Worm (Caenorhabditis elegans): Measurements from ENCODE around the gene grl-17.

Gene grl-17

DNA sequence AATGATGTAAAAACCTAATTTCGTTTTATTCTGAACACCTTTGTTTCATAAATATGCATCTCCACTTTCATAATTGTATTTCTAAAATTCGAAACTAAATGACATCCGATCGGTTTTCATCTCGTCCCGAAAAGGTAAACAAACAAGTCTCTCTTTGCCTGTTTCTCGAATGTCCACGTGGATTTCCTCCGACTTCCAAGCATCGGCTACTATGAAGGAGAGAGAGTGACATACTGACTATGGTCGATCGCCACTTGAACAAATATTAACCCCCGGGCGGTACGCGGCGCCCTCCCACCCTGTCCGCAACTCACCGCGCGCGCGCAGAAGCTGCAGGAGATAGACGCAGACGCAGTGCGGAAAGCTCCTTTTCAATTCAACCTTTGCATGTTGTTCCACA, 12.1 kb upstream of the grl-17 start (continued):
- TF ChIP-seq K09A11.1 (tag; optimal IDR thresholded peaks at IDR 0.05; ENCODE audit: insufficient read depth) (no peak), C08G9.2 (tag; optimal IDR thresholded peaks at IDR 0.05) (no peak), dve-1 (tag; optimal IDR thresholded peaks at IDR 0.05) (no peak), ceh-2 (tag; optimal IDR thresholded peaks at IDR 0.05) (no peak), ztf-16 (tag; optimal IDR thresholded peaks at IDR 0.05) (no peak), T23F11.4 (GFP tag; optimal IDR thresholded peaks at IDR 0.05) (no peak), pag-3 (tag; optimal IDR thresholded peaks at IDR 0.05; ENCODE audit: borderline replicate concordance) (no peak)

DNA sequence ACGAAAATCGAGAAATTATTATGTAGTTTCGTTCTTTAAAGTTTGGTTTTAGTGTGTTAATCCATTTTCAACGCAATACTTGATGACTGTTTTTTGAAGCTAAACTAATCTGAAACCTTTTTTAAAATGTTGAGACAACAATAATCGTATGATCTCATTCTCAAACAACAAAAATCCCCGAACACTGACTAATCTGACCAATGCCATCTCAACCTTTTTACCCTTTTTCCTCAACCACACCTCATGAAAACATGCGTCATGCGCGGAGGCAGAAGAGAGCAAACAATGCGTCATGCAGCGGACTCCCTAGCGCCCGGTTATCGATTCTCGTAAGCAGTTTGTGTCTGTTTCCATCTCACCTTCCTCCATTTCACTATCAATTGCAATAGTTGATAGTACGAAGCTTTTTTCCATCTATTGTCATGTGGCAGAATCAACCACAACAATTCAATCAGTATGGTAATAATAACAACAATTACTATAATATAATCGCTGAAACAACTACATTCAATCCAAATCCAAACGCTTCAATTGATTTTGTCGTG, 8.0 kb upstream of the grl-17 start, which contains the start of gene C50B8.4:
TSS of gene C50B8.4 (plus strand) at position 299 of the 545 bp plus-strand sequence.
- peak; percentile 1 for TF ChIP-seq ceh-48 (tag; optimal IDR thresholded peaks at IDR 0.05)
- no peak for TF ChIP-seq ceh-30 (tag; optimal IDR thresholded peaks at IDR 0.05)

DNA sequence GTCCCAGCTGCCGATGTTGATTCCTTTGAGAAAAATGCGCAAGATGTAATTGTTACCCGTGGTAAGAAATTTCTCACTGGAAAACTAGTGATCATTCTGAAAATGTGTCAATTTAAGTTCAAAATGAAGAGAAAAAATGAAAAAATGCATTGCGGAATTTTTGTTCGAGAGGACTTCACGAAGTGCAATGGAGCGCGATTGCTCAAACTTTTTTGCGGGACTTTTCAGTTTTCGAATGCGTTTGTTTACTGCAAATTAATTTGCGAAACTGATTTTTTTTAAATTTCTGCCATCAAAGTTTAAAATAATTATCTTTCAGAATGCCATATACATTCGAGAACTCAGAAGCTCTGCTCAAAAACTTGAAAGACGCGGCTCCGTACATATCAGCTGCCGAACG, 4.8 kb upstream of the grl-17 start, which contains the start of the genes nuaf-1 and bir-2:
TSS of gene nuaf-1 (minus strand) at position 98 of the 400 bp plus-strand sequence.
TSS of gene bir-2 (plus strand) at position 318 of the 400 bp plus-strand sequence.
- peak; percentile 11 for TF ChIP-seq ceh-31 (tag; optimal IDR thresholded peaks at IDR 0.05)
- no peak for TF ChIP-seq lim-6 (tag; optimal IDR thresholded peaks at IDR 0.05)
- TF ChIP-seq hlh-30 (tag; optimal IDR thresholded peaks at IDR 0.05; ENCODE audit: insufficient read depth) = no peak

DNA sequence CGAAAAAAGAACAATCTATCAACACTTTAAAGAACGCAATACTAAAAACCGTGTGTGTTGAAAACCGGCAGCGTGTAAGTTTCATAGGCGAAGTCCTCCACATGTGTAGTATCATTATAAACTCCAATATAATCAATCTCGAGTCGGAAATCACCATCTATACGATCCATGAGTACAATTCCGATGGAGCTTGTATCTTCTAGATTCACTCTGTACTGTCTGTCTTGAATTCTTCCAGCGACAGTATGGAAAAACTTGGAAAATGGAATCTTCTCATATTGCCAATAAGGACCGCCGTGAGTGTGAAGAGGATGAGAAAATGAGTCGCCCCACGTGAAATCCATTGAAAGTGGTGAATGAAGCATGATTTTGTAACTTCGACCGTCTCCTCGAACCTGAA, 3.2 kb upstream of the grl-17 start:
- no peak for TF ChIP-seq sox-4 (tag; optimal IDR thresholded peaks at IDR 0.05)
- TF ChIP-seq ceh-31 (tag; optimal IDR thresholded peaks at IDR 0.05) = no peak
- TF ChIP-seq mec-3 (tag; optimal IDR thresholded peaks at IDR 0.05; ENCODE audit: borderline replicate concordance) = no peak
- no peak for TF ChIP-seq K09A11.1 (tag; optimal IDR thresholded peaks at IDR 0.05; ENCODE audit: insufficient read depth)
- no peak for TF ChIP-seq C38D4.7 (GFP tag; optimal IDR thresholded peaks at IDR 0.05)
- TF ChIP-seq tbx-7 (tag; optimal IDR thresholded peaks at IDR 0.05) = no peak
- no peak for TF ChIP-seq fkh-10 (GFP tag; optimal IDR thresholded peaks at IDR 0.05)
- no peak for TF ChIP-seq ceh-34 (tag; optimal IDR thresholded peaks at IDR 0.05)

DNA sequence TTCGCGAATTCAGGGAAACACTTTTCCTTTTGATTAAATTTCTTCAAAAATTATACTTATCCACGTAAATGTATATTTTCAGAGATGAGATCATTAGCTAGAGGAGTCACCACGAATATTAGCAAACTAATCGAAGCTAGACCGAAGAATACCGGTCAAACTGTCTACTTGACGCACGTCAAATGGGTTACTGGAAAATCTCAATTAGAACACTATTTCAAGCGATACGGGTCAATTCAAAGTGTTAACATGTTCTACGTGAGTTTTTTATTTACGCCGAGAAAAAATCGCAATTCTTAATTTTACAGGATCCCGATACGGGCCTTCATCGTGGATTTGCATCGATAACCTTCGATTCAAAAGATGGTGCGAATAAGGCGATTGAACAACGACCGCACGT, 2.0 kb upstream of the grl-17 start, which contains the start of gene slrp-1:
TSS of gene slrp-1 (plus strand) at position 83 of the 400 bp plus-strand sequence.
- TF ChIP-seq sdc-2 (tag; optimal IDR thresholded peaks at IDR 0.05) (no peak), zip-5 (tag; optimal IDR thresholded peaks at IDR 0.05) (no peak), unc-55 (GFP tag; optimal IDR thresholded peaks at IDR 0.05) (no peak), nhr-232 (tag; optimal IDR thresholded peaks at IDR 0.05) (no peak), pag-3 (tag; optimal IDR thresholded peaks at IDR 0.05; ENCODE audit: borderline replicate concordance) (no peak), ceh-30 (tag; optimal IDR thresholded peaks at IDR 0.05) (no peak), hlh-30 (tag; optimal IDR thresholded peaks at IDR 0.05; ENCODE audit: insufficient read depth) (no peak), ceh-45 (GFP tag; IDR thresholded peaks at IDR 0.05) (no peak), ceh-22 (tag; optimal IDR thresholded peaks at IDR 0.05) (no peak), lin-11 (tag; optimal IDR thresholded peaks at IDR 0.05) (no peak), ceh-2 (tag; optimal IDR thresholded peaks at IDR 0.05) (no peak), hlh-8 (tag; optimal IDR thresholded peaks at IDR 0.05) (no peak), pat-9 (tag; optimal IDR thresholded peaks at IDR 0.05) (no peak), npax-4 (tag; optimal IDR thresholded peaks at IDR 0.05) (no peak), sox-4 (tag; optimal IDR thresholded peaks at IDR 0.05) (no peak), ets-4 (tag; optimal IDR thresholded peaks at IDR 0.05) (no peak)

DNA sequence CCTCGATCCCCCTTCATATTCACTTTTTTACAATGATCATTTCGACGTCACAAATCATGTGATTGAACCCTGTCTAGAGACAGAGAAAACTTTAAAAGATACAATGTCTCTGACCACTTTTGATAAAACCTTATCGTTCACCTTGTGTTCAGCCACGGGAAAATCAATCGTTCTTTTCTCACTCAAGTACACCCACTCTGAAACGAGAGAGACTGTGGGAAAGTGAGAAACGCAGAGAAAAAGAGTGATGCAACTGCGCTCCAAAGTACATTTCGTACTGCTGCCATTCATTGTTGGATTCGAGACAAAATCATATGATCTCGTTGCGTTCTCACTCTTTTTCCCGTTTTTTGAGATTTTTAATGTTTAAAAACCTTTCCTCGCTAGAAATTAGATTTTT, 1.5 kb upstream of the grl-17 start:
- TF ChIP-seq pros-1 (tag; optimal IDR thresholded peaks at IDR 0.05) = no peak
- TF ChIP-seq ztf-16 (tag; optimal IDR thresholded peaks at IDR 0.05) = no peak
- peak; percentile 26 for TF ChIP-seq ceh-48 (tag; optimal IDR thresholded peaks at IDR 0.05)
- TF ChIP-seq ceh-22 (tag; optimal IDR thresholded peaks at IDR 0.05) = peak; percentile 12
- TF ChIP-seq elt-2 (tag; optimal IDR thresholded peaks at IDR 0.05) = peak; percentile 64
- TF ChIP-seq ceh-31 (tag; optimal IDR thresholded peaks at IDR 0.05) = peak; percentile 49
- TF ChIP-seq ceh-45 (GFP tag; IDR thresholded peaks at IDR 0.05) = no peak
- TF ChIP-seq unc-55 (GFP tag; optimal IDR thresholded peaks at IDR 0.05) = peak; percentile 45
- peak; percentile 94 for TF ChIP-seq hlh-30 (tag; optimal IDR thresholded peaks at IDR 0.05; ENCODE audit: insufficient read depth)
- TF ChIP-seq mec-3 (tag; optimal IDR thresholded peaks at IDR 0.05; ENCODE audit: borderline replicate concordance) = no peak
- TF ChIP-seq ceh-18 (tag; optimal IDR thresholded peaks at IDR 0.05) = peak; percentile 51
- TF ChIP-seq tbx-2 (tag; optimal IDR thresholded peaks at IDR 0.05) = peak; percentile 26
- TF ChIP-seq dmd-4 (tag; optimal IDR thresholded peaks at IDR 0.05; ENCODE audit: borderline replicate concordance) = no peak
- TF ChIP-seq fax-1 (tag; optimal IDR thresholded peaks at IDR 0.05) = no peak
- no peak for TF ChIP-seq ceh-6 (GFP tag; optimal IDR thresholded peaks at IDR 0.05)
- TF ChIP-seq sox-2 (GFP tag; IDR thresholded peaks at IDR 0.05) = peak; percentile 15; the same call in 1 of the 2 replicates
- peak; percentile 5 for TF ChIP-seq unc-42 (tag; optimal IDR thresholded peaks at IDR 0.05)
- TF ChIP-seq nfya-1 (tag; optimal IDR thresholded peaks at IDR 0.05) = peak; percentile 67

Data from whole organism, late embryonic.